Worm (Caenorhabditis elegans) whole organism, L2 larva: ENCODE results near the gene F10G7.9.

Source experiments
- alr-1 ChIP-seq: fragments of 150-350 bp; optimal IDR thresholded peaks from 2 replicates; lab custom pipeline; 2014; ENCODE audit warnings: missing biosample characterization, missing genetic modification characterization
- blmp-1 ChIP-seq: sonication (generic microtip); optimal IDR thresholded peaks from 2 replicates; lab custom pipeline; 2017; ENCODE audit warnings: missing genetic modification characterization, mild to moderate bottlenecking, missing compliant biosample characterization, antibody characterized with exemption, moderate library complexity; ENCODE audit not compliant: insufficient read depth
- lin-13 ChIP-seq: fragments of 150-350 bp; optimal IDR thresholded peaks from 2 replicates; lab custom pipeline; 2014; ENCODE audit warnings: missing biosample characterization, missing genetic modification reagents, missing genetic modification characterization
- lin-39 ChIP-seq: fragments of 150-350 bp; optimal IDR thresholded peaks from 2 replicates; lab custom pipeline; 2014; ENCODE audit warnings: missing biosample characterization, missing genetic modification reagents, missing genetic modification characterization
- mab-5 ChIP-seq: fragments of 150-350 bp; optimal IDR thresholded peaks from 2 replicates; lab custom pipeline; 2014; ENCODE audit warnings: missing biosample characterization, missing genetic modification characterization
- nhr-11 ChIP-seq: fragments of 150-350 bp; optimal IDR thresholded peaks from 2 replicates; lab custom pipeline; 2014; ENCODE audit warnings: missing biosample characterization, missing genetic modification characterization
- sma-9 ChIP-seq, 2 experiments: fragments of 150-350 bp in 1 of 2; sonication (generic microtip) in 1 of 2; optimal IDR thresholded peaks; 2 replicates each; lab custom pipeline; 2014 to 2016; ENCODE audit warnings: missing genetic modification characterization in 2 of 2, mild to moderate bottlenecking in 1 of 2, missing biosample characterization in 1 of 2, missing compliant biosample characterization in 1 of 2, missing genetic modification reagents in 1 of 2, moderate library complexity in 1 of 2
- snpc-4 ChIP-seq: fragments of 150-350 bp; optimal IDR thresholded peaks from 2 replicates; lab custom pipeline; 2014; ENCODE audit warnings: missing biosample characterization, missing genetic modification characterization
- unc-62 ChIP-seq: fragments of 150-350 bp; optimal IDR thresholded peaks from 2 replicates; lab custom pipeline; 2014; ENCODE audit warnings: missing biosample characterization, missing genetic modification reagents, missing genetic modification characterization
- ztf-11 ChIP-seq: sonication (generic microtip); optimal IDR thresholded peaks from 2 replicates; lab custom pipeline; 2017; ENCODE audit warnings: missing biosample characterization, missing genetic modification characterization

DNA sequence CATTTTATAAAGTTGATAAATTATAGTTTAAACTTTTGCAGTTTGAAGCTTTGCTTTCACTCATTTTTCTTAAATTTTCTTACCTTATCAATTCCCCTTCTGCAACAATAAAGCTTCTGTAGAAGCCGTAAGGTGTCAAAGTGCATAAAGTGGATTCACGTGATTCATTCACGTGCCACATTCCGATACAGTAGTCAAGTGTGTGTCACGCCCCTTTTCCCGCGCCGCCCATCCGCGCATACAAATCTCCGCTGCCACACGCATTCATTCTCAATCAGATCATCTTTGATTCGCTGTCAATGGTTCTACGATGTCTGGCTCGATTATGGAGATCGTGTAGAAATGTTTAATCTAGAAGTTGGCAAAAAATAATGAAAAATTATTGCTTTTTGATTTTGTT is 40.8 kb upstream of the F10G7.9 start:
- TF ChIP-seq ztf-11 (no peak), mab-5 (tag; lab: Kevin White, UChicago) (no peak), sma-9 (GFP tag; optimal IDR thresholded peaks at IDR 0.05; lab: Kevin White, UChicago) (peak; percentile 40), sma-9 (tag; optimal IDR thresholded peaks at IDR 0.05; lab: Kevin White, UChicago) (no peak), nhr-11 (tag; lab: Kevin White, UChicago) (no peak), blmp-1 (tag; lab: Kevin White, UChicago) (no peak), snpc-4 (tag; lab: Kevin White, UChicago) (no peak), lin-13 (GFP tag; lab: Kevin White, UChicago) (no peak), lin-39 (no peak), unc-62 (no peak), alr-1 (no peak)
